Worm (Caenorhabditis elegans) whole organism, L4/young adult: ENCODE results near the gene B0281.1.

Experiments
- dao-5 ChIP-seq: sonication (generic microtip); optimal IDR thresholded peaks from 2 replicates; lab custom pipeline; 2016; ENCODE audit warnings: missing genotype, missing genetic modification characterization, moderate library complexity, missing compliant biosample characterization
- him-1 ChIP-seq: sonication (generic microtip); optimal IDR thresholded peaks from 2 replicates; lab custom pipeline; 2016; ENCODE audit warnings: missing genotype, missing genetic modification reagents, missing genetic modification characterization, missing compliant biosample characterization

ce11 chrII:2359965-2360364 is 47.1 kb downstream of the B0281.1 start, which contains the start of gene F43C11.16:
- no peak for TF ChIP-seq dao-5 (tag; lab: Kevin White, UChicago)
- no peak for TF ChIP-seq him-1 (tag; lab: Kevin White, UChicago)
